Fruit fly (Drosophila melanogaster) whole organism, prepupa: ENCODE data around the gene Sgs3.

Source experiments
- CG7368 ChIP-seq: fragments of 200-800 bp; sonication (Bioruptor generic); optimal IDR thresholded peaks from 3 replicates; lab custom pipeline; 2016; ENCODE audit warnings: missing biosample characterization, missing genetic modification characterization
- CG8632 ChIP-seq: fragments of 200-800 bp; sonication (Bioruptor generic); optimal IDR thresholded peaks from 3 replicates; lab custom pipeline; 2016; ENCODE audit warnings: missing biosample characterization, missing genetic modification characterization
- Hr38 ChIP-seq: sonication (Bioruptor generic); optimal IDR thresholded peaks from 2 replicates; lab custom pipeline; 2016; ENCODE audit warnings: missing biosample characterization, missing genetic modification characterization
- fd85E ChIP-seq: fragments of 200-800 bp; sonication (Bioruptor generic); optimal IDR thresholded peaks from 3 replicates; lab custom pipeline; 2016; ENCODE audit warnings: missing biosample characterization, missing genetic modification characterization
- lz ChIP-seq: fragments of 200-800 bp; sonication (Bioruptor generic); optimal IDR thresholded peaks from 3 replicates; lab custom pipeline; 2016; ENCODE audit warnings: missing biosample characterization, missing genetic modification characterization
- pdm3 ChIP-seq: fragments of 200-800 bp; sonication (Bioruptor generic); optimal IDR thresholded peaks from 3 replicates; lab custom pipeline; 2016; ENCODE audit warnings: missing biosample characterization, missing genetic modification characterization

dm6 chr3L:11557209-11557608 is 45.2 kb downstream of the Sgs3 start:
- TF ChIP-seq Hr38 (GFP tag; lab: Kevin White, UChicago) (no peak), CG7368 (GFP tag; lab: Kevin White, UChicago) (no peak), pdm3 (GFP tag; lab: Kevin White, UChicago) (no peak), CG8632 (GFP tag; lab: Kevin White, UChicago) (no peak), fd85E (GFP tag; lab: Kevin White, UChicago) (no peak), lz (GFP tag; lab: Kevin White, UChicago) (no peak)
